Fruit fly (Drosophila melanogaster) whole organism, embryonic: Measurements from ENCODE around the gene Ir31a.

Experiments
- Abd-B ChIP-seq: fragments of 200-800 bp; sonication (Bioruptor generic); optimal IDR thresholded peaks from 2 replicates; lab custom pipeline; 2018; ENCODE audit warnings: missing biosample characterization, mild to moderate bottlenecking, missing genetic modification characterization, moderate library complexity
- Asciz ChIP-seq: fragments of 200-800 bp; sonication (Bioruptor generic); optimal IDR thresholded peaks from 2 replicates; lab custom pipeline; 2017; ENCODE audit warnings: missing biosample characterization, mild to moderate bottlenecking, missing genetic modification characterization, missing genetic modification reagents
- BtbVII ChIP-seq: fragments of 200-800 bp; sonication (Bioruptor generic); optimal IDR thresholded peaks from 3 replicates; lab custom pipeline; 2017; ENCODE audit warnings: missing biosample characterization, mild to moderate bottlenecking, missing genetic modification characterization
- Bteb2 ChIP-seq: fragments of 200-800 bp; sonication (Bioruptor generic); optimal IDR thresholded peaks from 2 replicates; lab custom pipeline; 2016; ENCODE audit warnings: missing biosample characterization, missing genetic modification characterization
- CG10654 ChIP-seq: fragments of 200-800 bp; sonication (Bioruptor generic); optimal IDR thresholded peaks from 2 replicates; lab custom pipeline; 2016; ENCODE audit warnings: missing biosample characterization, missing genetic modification characterization
- CG12104 ChIP-seq: fragments of 200-800 bp; sonication (Bioruptor generic); optimal IDR thresholded peaks from 3 replicates; lab custom pipeline; 2016; ENCODE audit warnings: missing biosample characterization, missing genetic modification characterization
- CG13775 ChIP-seq: fragments of 200-800 bp; sonication (Bioruptor generic); optimal IDR thresholded peaks from 3 replicates; lab custom pipeline; 2017; ENCODE audit warnings: missing biosample characterization, mild to moderate bottlenecking, missing genetic modification characterization
- CG14965 ChIP-seq: fragments of 200-800 bp; sonication (Bioruptor generic); optimal IDR thresholded peaks from 2 replicates; lab custom pipeline; 2016; ENCODE audit warnings: missing biosample characterization, missing genetic modification characterization, borderline replicate concordance
- CG17359 ChIP-seq: fragments of 200-800 bp; sonication (Bioruptor generic); optimal IDR thresholded peaks from 3 replicates; lab custom pipeline; 2018; ENCODE audit warnings: missing biosample characterization, mild to moderate bottlenecking, missing genetic modification characterization, moderate library complexity
- CG17568 ChIP-seq: fragments of 200-800 bp; sonication (Bioruptor generic); optimal IDR thresholded peaks from 2 replicates; lab custom pipeline; 2018; ENCODE audit warnings: missing biosample characterization, mild to moderate bottlenecking, missing genetic modification characterization, moderate library complexity
- CG3163 ChIP-seq: fragments of 200-800 bp; sonication (Bioruptor generic); optimal IDR thresholded peaks from 3 replicates; lab custom pipeline; 2016; ENCODE audit warnings: missing biosample characterization, missing genetic modification characterization
- CG3281 ChIP-seq: fragments of 200-800 bp; sonication (Bioruptor generic); optimal IDR thresholded peaks from 3 replicates; lab custom pipeline; 2017; ENCODE audit warnings: missing biosample characterization, mild to moderate bottlenecking, missing genetic modification characterization
- CG33213 ChIP-seq: fragments of 200-800 bp; sonication (Bioruptor generic); optimal IDR thresholded peaks from 3 replicates; lab custom pipeline; 2016; ENCODE audit warnings: missing biosample characterization, missing genetic modification characterization
- CG34224 ChIP-seq: fragments of 200-800 bp; sonication (Bioruptor generic); IDR thresholded peaks from 3 replicates; pipeline ENCODE4 v1.3.6; 2022; ENCODE audit warnings: missing biosample characterization, missing genetic modification characterization; ENCODE audit not compliant: partially characterized antibody
- CG4707 ChIP-seq: fragments of 200-800 bp; sonication (Bioruptor generic); optimal IDR thresholded peaks from 2 replicates; lab custom pipeline; 2018; ENCODE audit warnings: missing biosample characterization, mild to moderate bottlenecking, missing genetic modification characterization, moderate library complexity
- CG9932 ChIP-seq: fragments of 200-800 bp; sonication (Bioruptor generic); IDR thresholded peaks from 2 replicates; pipeline ENCODE4 v1.3.6; 2022; ENCODE audit warnings: missing biosample characterization, missing genetic modification characterization
- CoRest ChIP-seq: fragments of 200-800 bp; sonication (Bioruptor generic); optimal IDR thresholded peaks from 3 replicates; lab custom pipeline; 2018; ENCODE audit warnings: missing biosample characterization, mild to moderate bottlenecking, missing genetic modification characterization, moderate library complexity
- CrebB ChIP-seq: fragments of 200-800 bp; sonication (Bioruptor generic); optimal IDR thresholded peaks from 3 replicates; lab custom pipeline; 2018; ENCODE audit warnings: missing biosample characterization, mild to moderate bottlenecking, missing genetic modification characterization
- D19B ChIP-seq: fragments of 200-800 bp; sonication (Bioruptor generic); optimal IDR thresholded peaks from 2 replicates; lab custom pipeline; 2017; ENCODE audit warnings: missing biosample characterization, mild to moderate bottlenecking, missing genetic modification characterization
- Drgx ChIP-seq: fragments of 200-800 bp; sonication (Bioruptor generic); IDR thresholded peaks from 2 replicates; pipeline ENCODE4 v1.3.6; 2022; ENCODE audit warnings: missing biosample characterization, missing genetic modification characterization
- Ets97D ChIP-seq: fragments of 200-800 bp; sonication (Bioruptor generic); optimal IDR thresholded peaks from 3 replicates; lab custom pipeline; 2016; ENCODE audit warnings: missing biosample characterization, missing genetic modification characterization
- Gug ChIP-seq: fragments of 200-800 bp; sonication (Bioruptor generic); IDR thresholded peaks from 4 replicates; pipeline ENCODE4 v1.3.6; 2022; ENCODE audit warnings: missing biosample characterization, missing genetic modification characterization
- H2.0 ChIP-seq: fragments of 200-800 bp; sonication (Bioruptor generic); IDR thresholded peaks from 2 replicates; pipeline ENCODE4 v1.3.6; 2022; ENCODE audit warnings: missing biosample characterization, missing genetic modification characterization
- Hr51 ChIP-seq, 2 experiments: fragments of 200-800 bp; sonication (Bioruptor generic); optimal IDR thresholded peaks; 2 replicates in 1 of 2; 3 replicates in 1 of 2; lab custom pipeline; 2016 to 2018; ENCODE audit warnings: missing biosample characterization in 2 of 2, missing genetic modification characterization in 2 of 2, mild to moderate bottlenecking in 1 of 2, moderate library complexity in 1 of 2
- Mad ChIP-seq: fragments of 200-800 bp; sonication (Bioruptor generic); optimal IDR thresholded peaks from 2 replicates; lab custom pipeline; 2016; ENCODE audit warnings: missing biosample characterization, missing genetic modification characterization
- Med ChIP-seq: fragments of 200-800 bp; sonication (Bioruptor generic); peaks from one replicate; lab custom pipeline; 2016; ENCODE audit warnings: missing biosample characterization, missing genetic modification characterization, mild to moderate bottlenecking, inconsistent platforms, moderate library complexity
- NK7.1 ChIP-seq: fragments of 200-800 bp; sonication (Bioruptor generic); optimal IDR thresholded peaks from 3 replicates; lab custom pipeline; 2016; ENCODE audit warnings: missing biosample characterization, missing genetic modification characterization
- Opbp ChIP-seq: fragments of 200-800 bp; sonication (Bioruptor generic); IDR thresholded peaks from 3 replicates; pipeline ENCODE4 v1.3.6; 2022; ENCODE audit warnings: missing biosample characterization, missing genetic modification characterization; ENCODE audit not compliant: partially characterized antibody
- Ssrp ChIP-seq: fragments of 200-800 bp; sonication (Bioruptor generic); optimal IDR thresholded peaks from 2 replicates; lab custom pipeline; 2018; ENCODE audit warnings: missing biosample characterization, mild to moderate bottlenecking, missing genetic modification characterization, moderate library complexity
- TFAM ChIP-seq: fragments of 200-800 bp; sonication (Bioruptor generic); optimal IDR thresholded peaks from 2 replicates; lab custom pipeline; 2017; ENCODE audit warnings: missing biosample characterization, missing genetic modification characterization, inconsistent platforms
- Xbp1 ChIP-seq: fragments of 200-800 bp; sonication (Bioruptor generic); optimal IDR thresholded peaks from 3 replicates; lab custom pipeline; 2016; ENCODE audit warnings: missing biosample characterization, mild to moderate bottlenecking, missing genetic modification characterization
- YL-1 ChIP-seq: fragments of 200-800 bp; sonication (Bioruptor generic); optimal IDR thresholded peaks from 3 replicates; lab custom pipeline; 2017; ENCODE audit warnings: missing biosample characterization, mild to moderate bottlenecking, missing genetic modification characterization
- az2 ChIP-seq: fragments of 200-800 bp; sonication (Bioruptor generic); optimal IDR thresholded peaks from 3 replicates; lab custom pipeline; 2016; ENCODE audit warnings: missing biosample characterization, missing genetic modification characterization
- chn ChIP-seq: fragments of 200-800 bp; sonication (Bioruptor generic); optimal IDR thresholded peaks from 2 replicates; lab custom pipeline; 2016; ENCODE audit warnings: missing biosample characterization, missing genetic modification characterization
- da ChIP-seq: fragments of 200-800 bp; sonication (Bioruptor generic); optimal IDR thresholded peaks from 2 replicates; lab custom pipeline; 2016; ENCODE audit warnings: missing biosample characterization, missing genetic modification characterization
- fd3F ChIP-seq: fragments of 200-800 bp; sonication (Bioruptor generic); optimal IDR thresholded peaks from 2 replicates; lab custom pipeline; 2018; ENCODE audit warnings: missing biosample characterization, mild to moderate bottlenecking, missing genetic modification characterization, moderate library complexity
- fd96Cb ChIP-seq: fragments of 200-800 bp; sonication (Bioruptor generic); optimal IDR thresholded peaks from 2 replicates; lab custom pipeline; 2018; ENCODE audit warnings: missing biosample characterization, mild to moderate bottlenecking, missing genetic modification characterization, moderate library complexity
- gt ChIP-seq: fragments of 200-800 bp; sonication (Bioruptor generic); IDR thresholded peaks from 2 replicates; pipeline ENCODE4 v1.3.6; 2022; ENCODE audit warnings: missing biosample characterization, missing genetic modification characterization
- hb ChIP-seq: fragments of 200-800 bp; sonication (Bioruptor generic); IDR thresholded peaks from 3 replicates; pipeline ENCODE4 v1.3.6; 2022; ENCODE audit warnings: missing biosample characterization, missing genetic modification characterization; ENCODE audit not compliant: partially characterized antibody
- nmo ChIP-seq: fragments of 200-800 bp; sonication (Bioruptor generic); optimal IDR thresholded peaks from 2 replicates; lab custom pipeline; 2018; ENCODE audit warnings: missing biosample characterization, mild to moderate bottlenecking, missing genetic modification characterization, moderate library complexity
- pan ChIP-seq, 4 experiments: fragments of >200 bp in 3 of 4; fragments of 200-800 bp in 1 of 4; sonication (Bioruptor generic) in 1 of 4; optimal IDR thresholded peaks in 3 of 4; IDR thresholded peaks in 1 of 4; 2 replicates each; pipeline versions ENCODE4 v1.3.6 to Lab custom; 2017 to 2022; ENCODE audit warnings: missing biosample characterization in 2 of 4, missing genetic modification characterization in 2 of 4, mixed read lengths in 1 of 4
- pb ChIP-seq: fragments of 200-800 bp; sonication (Bioruptor generic); optimal IDR thresholded peaks from 3 replicates; lab custom pipeline; 2016; ENCODE audit warnings: missing biosample characterization, missing genetic modification characterization
- pfk ChIP-seq: fragments of 200-800 bp; sonication (Bioruptor generic); optimal IDR thresholded peaks from 2 replicates; lab custom pipeline; 2018; ENCODE audit warnings: missing biosample characterization, mild to moderate bottlenecking, missing genetic modification characterization, moderate library complexity
- pho ChIP-seq: fragments of 200-800 bp; sonication (Bioruptor generic); optimal IDR thresholded peaks from 2 replicates; lab custom pipeline; 2016; ENCODE audit warnings: missing biosample characterization, missing genetic modification characterization
- phol ChIP-seq: fragments of 200-800 bp; sonication (Bioruptor generic); optimal IDR thresholded peaks from 3 replicates; lab custom pipeline; 2018; ENCODE audit warnings: missing biosample characterization, mild to moderate bottlenecking, missing genetic modification characterization, moderate library complexity
- pros ChIP-seq: fragments of 200-800 bp; sonication (Bioruptor generic); optimal IDR thresholded peaks from 3 replicates; lab custom pipeline; 2019; ENCODE audit warnings: missing biosample characterization, mild to moderate bottlenecking, missing genetic modification characterization, moderate library complexity
- sd ChIP-seq: fragments of 200-800 bp; sonication (Bioruptor generic); optimal IDR thresholded peaks from 3 replicates; lab custom pipeline; 2018; ENCODE audit warnings: missing biosample characterization, mild to moderate bottlenecking, missing genetic modification characterization, moderate library complexity
- slp2 ChIP-seq: fragments of 200-800 bp; sonication (Bioruptor generic); optimal IDR thresholded peaks from 2 replicates; lab custom pipeline; 2016; ENCODE audit warnings: missing biosample characterization, missing genetic modification characterization
- tio ChIP-seq: fragments of 200-800 bp; sonication (Bioruptor generic); optimal IDR thresholded peaks from 2 replicates; lab custom pipeline; 2017; ENCODE audit warnings: missing biosample characterization, missing genetic modification characterization, inconsistent platforms
- vvl ChIP-seq: fragments of 200-800 bp; sonication (Bioruptor generic); IDR thresholded peaks from 2 replicates; pipeline ENCODE4 v1.3.6; 2022; ENCODE audit warnings: missing biosample characterization, missing genetic modification characterization

Ir31a gene

DNA sequence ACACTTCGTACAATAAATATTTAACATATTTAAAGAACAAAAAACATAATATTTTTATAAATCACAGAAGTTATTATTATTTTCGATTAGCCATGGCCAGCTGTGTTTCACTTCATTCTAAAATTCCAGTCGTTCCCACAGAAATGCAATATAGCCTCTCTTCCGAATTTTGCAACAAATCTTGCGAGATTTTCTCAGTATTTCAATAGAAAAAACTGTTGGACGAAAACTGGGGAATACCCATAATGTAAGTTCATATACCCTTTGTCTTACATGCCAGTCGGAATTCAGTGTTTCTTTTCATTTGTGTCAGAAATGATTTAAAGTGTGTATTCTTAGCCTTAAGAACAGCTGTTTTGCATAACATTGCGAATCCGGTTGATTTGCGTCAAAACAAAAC lies 48.9 kb upstream of the Ir31a start, which contains the start of the genes CtsL4 and ClpP (continued):
- TF ChIP-seq pfk (GFP tag; lab: Kevin White, UChicago) (peak; percentile 97), Gug (GFP tag; lab: Robert Waterston, UW) (peak; percentile 47; the same call in 2 of the 4 replicates), phol (tag; lab: Kevin White, UChicago) (peak; percentile 60), NK7.1 (GFP tag; lab: Kevin White, UChicago) (no peak), CG17359 (tag; lab: Kevin White, UChicago) (peak; percentile 18), Opbp (GFP tag; lab: Robert Waterston, UW) (no peak), D19B (peak; percentile 81), TFAM (GFP tag; lab: Kevin White, UChicago) (no peak), Abd-B (GFP tag; lab: Kevin White, UChicago) (peak; percentile 46), tio (GFP tag; lab: Kevin White, UChicago) (no peak), Med (peak; percentile 77), vvl (peak; percentile 74), da (GFP tag; lab: Kevin White, UChicago) (no peak), Xbp1 (GFP tag; lab: Kevin White, UChicago) (peak; percentile 71), chn (GFP tag; lab: Kevin White, UChicago) (peak; percentile 13), fd3F (GFP tag; lab: Kevin White, UChicago) (peak; percentile 42), nmo (GFP tag; lab: Kevin White, UChicago) (peak; percentile 64), CG17568 (no peak), Asciz (no peak), pan (optimal IDR thresholded peaks at IDR 0.05; lab: Kevin White, UChicago) (no peak), pan (GFP tag; optimal IDR thresholded peaks at IDR 0.05 in 1 of 2, IDR thresholded peaks at IDR 0.05 in 1 of 2) (peak in 1 of 2 experiments; percentile 64), hb (GFP tag; lab: Robert Waterston, UW) (no peak), CG3163 (GFP tag; lab: Kevin White, UChicago) (no peak), az2 (peak; percentile 52), CG14965 (GFP tag; lab: Kevin White, UChicago) (no peak), BtbVII (no peak), pb (no peak), Ssrp (tag; lab: Kevin White, UChicago) (peak; percentile 8), Bteb2 (GFP tag; lab: Kevin White, UChicago) (peak; percentile 24), pho (GFP tag; lab: Kevin White, UChicago) (peak; percentile 23), CG10654 (GFP tag; lab: Kevin White, UChicago) (peak; percentile 4), H2.0 (no peak), CG9932 (GFP tag; lab: Robert Waterston, UW) (no peak; the same call in 1 of the 2 replicates), YL-1 (GFP tag; lab: Kevin White, UChicago) (peak; percentile 53), Ets97D (GFP tag; lab: Kevin White, UChicago) (peak; percentile 43), CrebB (tag; lab: Kevin White, UChicago) (no peak), fd96Cb (tag; lab: Kevin White, UChicago) (peak; percentile 37), CG12104 (GFP tag; lab: Kevin White, UChicago) (no peak), pros (peak; percentile 86), CG33213 (GFP tag; lab: Kevin White, UChicago) (peak; percentile 15), CG4707 (GFP tag; lab: Kevin White, UChicago) (no peak), Mad (GFP tag; lab: Kevin White, UChicago) (no peak), gt (GFP tag; lab: Robert Waterston, UW) (no peak), sd (no peak), CG3281 (GFP tag; lab: Kevin White, UChicago) (peak; percentile 4), slp2 (GFP tag; lab: Kevin White, UChicago) (no peak), Drgx (no peak), Hr51 (GFP tag; optimal IDR thresholded peaks at IDR 0.05; lab: Kevin White, UChicago) (peak in 1 of 2 experiments; percentile 2), CG34224 (GFP tag; lab: Robert Waterston, UW) (no peak), CoRest (tag; lab: Kevin White, UChicago) (peak; percentile 75), CG13775 (peak; percentile 37)
